Fruit fly (Drosophila melanogaster) whole organism, embryonic: ENCODE measurements around the gene Cpr76Bb.
A peak's percentile ranks its signal among the peaks of the same experiment; 100 is the strongest.

Source experiments
- Ada2b ChIP-seq: fragments of 200-800 bp; sonication (Bioruptor generic); IDR thresholded peaks from 2 replicates; pipeline ENCODE4 v1.3.6; 2022; ENCODE audit warnings: missing biosample characterization, missing genetic modification characterization
- Aef1 ChIP-seq: fragments of 200-800 bp; sonication (Bioruptor generic); IDR thresholded peaks from 3 replicates; pipeline ENCODE4 v1.3.6; 2022; ENCODE audit warnings: missing biosample characterization, missing genetic modification characterization
- BtbVII ChIP-seq: fragments of 200-800 bp; sonication (Bioruptor generic); optimal IDR thresholded peaks from 3 replicates; lab custom pipeline; 2017; ENCODE audit warnings: missing biosample characterization, mild to moderate bottlenecking, missing genetic modification characterization
- CG10147 ChIP-seq: fragments of 200-800 bp; sonication (Bioruptor generic); optimal IDR thresholded peaks from 2 replicates; lab custom pipeline; 2019; ENCODE audit warnings: missing biosample characterization, mild to moderate bottlenecking, missing genetic modification characterization, moderate library complexity
- CG12155 ChIP-seq: fragments of 200-800 bp; sonication (Bioruptor generic); optimal IDR thresholded peaks from 3 replicates; lab custom pipeline; 2016; ENCODE audit warnings: missing biosample characterization, missing genetic modification characterization
- CG13296 ChIP-seq: fragments of 200-800 bp; sonication (Bioruptor generic); optimal IDR thresholded peaks from 3 replicates; lab custom pipeline; 2018; ENCODE audit warnings: missing biosample characterization, mild to moderate bottlenecking, missing genetic modification characterization
- CG13894 ChIP-seq: fragments of 200-800 bp; sonication (Bioruptor generic); optimal IDR thresholded peaks from 3 replicates; lab custom pipeline; 2018; ENCODE audit warnings: missing biosample characterization, mild to moderate bottlenecking, missing genetic modification characterization, moderate library complexity
- CG15011 ChIP-seq: fragments of 200-800 bp; sonication (Bioruptor generic); optimal IDR thresholded peaks from 3 replicates; lab custom pipeline; 2018; ENCODE audit warnings: missing biosample characterization, mild to moderate bottlenecking, missing genetic modification characterization
- CG17186 ChIP-seq: fragments of 200-800 bp; sonication (Bioruptor generic); optimal IDR thresholded peaks from 3 replicates; lab custom pipeline; 2017; ENCODE audit warnings: missing biosample characterization, missing genetic modification reagents, missing genetic modification characterization
- CG17361 ChIP-seq: fragments of 200-800 bp; sonication (Bioruptor generic); IDR thresholded peaks from 3 replicates; pipeline ENCODE4 v1.3.6; 2022; ENCODE audit warnings: missing biosample characterization, missing genetic modification characterization
- CG17568 ChIP-seq: fragments of 200-800 bp; sonication (Bioruptor generic); optimal IDR thresholded peaks from 2 replicates; lab custom pipeline; 2018; ENCODE audit warnings: missing biosample characterization, mild to moderate bottlenecking, missing genetic modification characterization, moderate library complexity
- CG17829 ChIP-seq: fragments of 200-800 bp; optimal IDR thresholded peaks from 2 replicates; lab custom pipeline; 2019; ENCODE audit warnings: missing biosample characterization, mild to moderate bottlenecking, missing genetic modification characterization, moderate library complexity
- CG32767 ChIP-seq: fragments of 200-800 bp; sonication (Bioruptor generic); IDR thresholded peaks from 2 replicates; pipeline ENCODE4 v1.3.6; 2022; ENCODE audit warnings: missing biosample characterization, missing genetic modification characterization
- CG33557 ChIP-seq: fragments of 200-800 bp; sonication (Bioruptor generic); optimal IDR thresholded peaks from 2 replicates; lab custom pipeline; 2019; ENCODE audit warnings: missing biosample characterization, mild to moderate bottlenecking, missing genetic modification characterization, moderate library complexity
- CG4730 ChIP-seq: fragments of 200-800 bp; sonication (Bioruptor generic); IDR thresholded peaks from 2 replicates; pipeline ENCODE4 v1.3.6; 2022; ENCODE audit warnings: missing biosample characterization, missing genetic modification characterization
- CG6272 ChIP-seq: fragments of 200-800 bp; sonication (Bioruptor generic); IDR thresholded peaks from 2 replicates; pipeline ENCODE4 v1.3.6; 2022; ENCODE audit warnings: missing biosample characterization, missing genetic modification characterization
- CG6689 ChIP-seq: fragments of 200-800 bp; sonication (Bioruptor generic); IDR thresholded peaks from 2 replicates; pipeline ENCODE4 v1.3.6; 2022; ENCODE audit warnings: missing biosample characterization, missing genetic modification characterization
- CG9932 ChIP-seq: fragments of 200-800 bp; sonication (Bioruptor generic); IDR thresholded peaks from 2 replicates; pipeline ENCODE4 v1.3.6; 2022; ENCODE audit warnings: missing biosample characterization, missing genetic modification characterization
- CTCF ChIP-seq: fragments of 200-800 bp; sonication (Bioruptor generic); optimal IDR thresholded peaks from 2 replicates; lab custom pipeline; 2017; ENCODE audit warnings: missing biosample characterization, mild to moderate bottlenecking, missing genetic modification characterization, moderate library complexity
- CkIIα-i1 ChIP-seq: fragments of 200-800 bp; sonication (Bioruptor generic); IDR thresholded peaks from 2 replicates; pipeline ENCODE4 v1.3.6; 2022; ENCODE audit warnings: missing biosample characterization, missing genetic modification characterization
- CrebB ChIP-seq: fragments of 200-800 bp; sonication (Bioruptor generic); optimal IDR thresholded peaks from 3 replicates; lab custom pipeline; 2018; ENCODE audit warnings: missing biosample characterization, mild to moderate bottlenecking, missing genetic modification characterization
- D ChIP-seq, 2 experiments: fragments of 200-800 bp in 1 of 2; fragments of >200 bp in 1 of 2; sonication (Bioruptor generic) in 1 of 2; optimal IDR thresholded peaks; 2 replicates in 1 of 2; 3 replicates in 1 of 2; lab custom pipeline; 2017; ENCODE audit warnings: mild to moderate bottlenecking in 1 of 2, missing biosample characterization in 1 of 2, missing genetic modification characterization in 1 of 2, missing genetic modification reagents in 1 of 2
- Dad ChIP-seq: fragments of 200-800 bp; sonication (Bioruptor generic); optimal IDR thresholded peaks from 3 replicates; lab custom pipeline; 2016; ENCODE audit warnings: missing biosample characterization, missing genetic modification characterization
- Deaf1 ChIP-seq: fragments of 200-800 bp; optimal IDR thresholded peaks from 3 replicates; lab custom pipeline; 2019; ENCODE audit warnings: missing biosample characterization, mild to moderate bottlenecking, missing genetic modification characterization, moderate library complexity
- Eip74EF ChIP-seq, 2 experiments: fragments of 200-800 bp in 1 of 2; fragments of >200 bp in 1 of 2; sonication (Bioruptor generic) in 1 of 2; optimal IDR thresholded peaks; 2 replicates each; lab custom pipeline; 2017 to 2019; ENCODE audit warnings: missing biosample characterization in 2 of 2, missing genetic modification characterization in 2 of 2, mild to moderate bottlenecking in 1 of 2, moderate library complexity in 1 of 2
- Hand ChIP-seq: fragments of 200-800 bp; sonication (Bioruptor generic); optimal IDR thresholded peaks from 2 replicates; lab custom pipeline; 2017; ENCODE audit warnings: mild to moderate bottlenecking, missing biosample characterization, missing genetic modification reagents, missing genetic modification characterization
- Lhr ChIP-seq: fragments of 200-800 bp; sonication (Bioruptor generic); optimal IDR thresholded peaks from 3 replicates; lab custom pipeline; 2017; ENCODE audit warnings: mild to moderate bottlenecking, missing biosample characterization, missing genetic modification reagents, missing genetic modification characterization
- Lim3 ChIP-seq: fragments of 200-800 bp; sonication (Bioruptor generic); IDR thresholded peaks from 2 replicates; pipeline ENCODE4 v1.3.6; 2022; ENCODE audit warnings: missing biosample characterization, missing genetic modification characterization
- Ssrp ChIP-seq: fragments of 200-800 bp; sonication (Bioruptor generic); optimal IDR thresholded peaks from 2 replicates; lab custom pipeline; 2018; ENCODE audit warnings: missing biosample characterization, mild to moderate bottlenecking, missing genetic modification characterization, moderate library complexity
- crc ChIP-seq: fragments of 200-800 bp; sonication (Bioruptor generic); optimal IDR thresholded peaks from 2 replicates; lab custom pipeline; 2016; ENCODE audit warnings: missing biosample characterization, missing genetic modification characterization
- cwo ChIP-seq: fragments of 200-800 bp; sonication (Bioruptor generic); optimal IDR thresholded peaks from 3 replicates; lab custom pipeline; 2017; ENCODE audit warnings: missing biosample characterization, missing genetic modification characterization, mild to moderate bottlenecking, moderate library complexity, missing genetic modification reagents
- danr ChIP-seq: fragments of 200-800 bp; sonication (Bioruptor generic); IDR thresholded peaks from 2 replicates; pipeline ENCODE4 v1.3.6; 2022; ENCODE audit warnings: missing biosample characterization, missing genetic modification characterization
- dati ChIP-seq: fragments of 200-800 bp; sonication (Bioruptor generic); IDR thresholded peaks from 2 replicates; pipeline ENCODE4 v1.3.6; 2022; ENCODE audit warnings: missing biosample characterization, missing genetic modification characterization
- dpn ChIP-seq, 2 experiments: fragments of 200-800 bp; sonication (Bioruptor generic); optimal IDR thresholded peaks; 3 replicates each; lab custom pipeline; 2016; ENCODE audit warnings: missing biosample characterization in 2 of 2, missing genetic modification characterization in 2 of 2
- ems ChIP-seq: fragments of 200-800 bp; sonication (Bioruptor generic); optimal IDR thresholded peaks from 3 replicates; lab custom pipeline; 2016; ENCODE audit warnings: missing biosample characterization, missing genetic modification characterization
- gce ChIP-seq: fragments of 200-800 bp; sonication (Bioruptor generic); IDR thresholded peaks from 3 replicates; pipeline ENCODE4 v1.3.6; 2022; ENCODE audit warnings: missing biosample characterization, missing genetic modification characterization
- gsb-n ChIP-seq: fragments of 200-800 bp; sonication (Bioruptor generic); optimal IDR thresholded peaks from 3 replicates; lab custom pipeline; 2018; ENCODE audit warnings: missing biosample characterization, mild to moderate bottlenecking, missing genetic modification characterization
- h ChIP-seq: fragments of >200 bp; optimal IDR thresholded peaks from 2 replicates; lab custom pipeline; 2017
- hbn ChIP-seq: fragments of 200-800 bp; sonication (Bioruptor generic); IDR thresholded peaks from 2 replicates; pipeline ENCODE4 v1.3.6; 2022; ENCODE audit warnings: missing biosample characterization, missing genetic modification characterization; ENCODE audit not compliant: partially characterized antibody
- ind ChIP-seq: fragments of 200-800 bp; sonication (Bioruptor generic); optimal IDR thresholded peaks from 3 replicates; lab custom pipeline; 2016; ENCODE audit warnings: missing biosample characterization, missing genetic modification characterization
- kah ChIP-seq: fragments of 200-800 bp; sonication (Bioruptor generic); optimal IDR thresholded peaks from 2 replicates; lab custom pipeline; 2018; ENCODE audit warnings: missing biosample characterization, mild to moderate bottlenecking, missing genetic modification characterization
- lov ChIP-seq, 2 experiments: fragments of 200-800 bp in 1 of 2; fragments of >200 bp in 1 of 2; sonication (Bioruptor generic) in 1 of 2; IDR thresholded peaks in 1 of 2; optimal IDR thresholded peaks in 1 of 2; 2 replicates in 1 of 2; 3 replicates in 1 of 2; pipeline versions ENCODE4 v1.3.6 to Lab custom; 2017 to 2022; ENCODE audit warnings: missing biosample characterization in 1 of 2, missing genetic modification characterization in 1 of 2
- luna ChIP-seq: fragments of 200-800 bp; sonication (Bioruptor generic); optimal IDR thresholded peaks from 2 replicates; lab custom pipeline; 2016; ENCODE audit warnings: missing biosample characterization, missing genetic modification characterization
- otp ChIP-seq: fragments of 200-800 bp; sonication (Bioruptor generic); IDR thresholded peaks from 3 replicates; pipeline ENCODE4, ENCODE4 v1.3.6; 2022; ENCODE audit warnings: missing biosample characterization, missing genetic modification characterization
- pb ChIP-seq: fragments of 200-800 bp; sonication (Bioruptor generic); optimal IDR thresholded peaks from 3 replicates; lab custom pipeline; 2016; ENCODE audit warnings: missing biosample characterization, missing genetic modification characterization
- shn ChIP-seq: fragments of 200-800 bp; sonication (Bioruptor generic); optimal IDR thresholded peaks from 3 replicates; lab custom pipeline; 2016; ENCODE audit warnings: missing biosample characterization, missing genetic modification characterization
- slou ChIP-seq: fragments of 200-800 bp; sonication (Bioruptor generic); optimal IDR thresholded peaks from 3 replicates; lab custom pipeline; 2016; ENCODE audit warnings: missing biosample characterization, missing genetic modification characterization
- slp2 ChIP-seq: fragments of 200-800 bp; sonication (Bioruptor generic); optimal IDR thresholded peaks from 2 replicates; lab custom pipeline; 2016; ENCODE audit warnings: missing biosample characterization, missing genetic modification characterization
- stwl ChIP-seq: fragments of 200-800 bp; sonication (Bioruptor generic); optimal IDR thresholded peaks from 3 replicates; lab custom pipeline; 2018; ENCODE audit warnings: missing biosample characterization, mild to moderate bottlenecking, missing genetic modification characterization, moderate library complexity
- vvl ChIP-seq: fragments of 200-800 bp; sonication (Bioruptor generic); IDR thresholded peaks from 2 replicates; pipeline ENCODE4 v1.3.6; 2022; ENCODE audit warnings: missing biosample characterization, missing genetic modification characterization
- zfh2 ChIP-seq: fragments of 200-800 bp; sonication (Bioruptor generic); optimal IDR thresholded peaks from 2 replicates; lab custom pipeline; 2016; ENCODE audit warnings: missing biosample characterization, missing genetic modification characterization

Gene Cpr76Bb

DNA sequence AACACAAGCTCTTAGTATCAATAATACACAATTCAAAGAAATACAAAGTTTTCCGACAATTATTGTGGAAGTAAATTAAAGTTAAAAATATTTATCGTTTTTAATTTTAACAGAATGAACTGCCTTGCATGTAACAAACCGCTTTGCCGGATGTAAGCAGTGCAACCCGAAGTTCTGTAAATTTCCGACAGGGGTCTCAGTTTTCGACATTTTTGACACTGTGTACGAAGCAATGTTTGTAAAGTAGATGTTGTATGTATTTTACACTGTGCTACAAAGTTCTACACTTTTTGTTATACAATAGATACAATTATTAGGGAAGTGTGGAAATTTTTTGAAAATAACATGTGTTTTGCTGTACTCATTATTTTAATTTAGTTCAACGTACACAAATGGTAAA lies 2.9 kb upstream of the Cpr76Bb start (continued):
- TF ChIP-seq crc (GFP tag; lab: Kevin White, UChicago) (peak; percentile 91), Dad (GFP tag; lab: Kevin White, UChicago) (peak; percentile 92), danr (GFP tag; lab: Robert Waterston, UW) (peak; percentile 80), Aef1 (GFP tag; lab: Robert Waterston, UW) (peak; percentile 90), CG13894 (tag; lab: Kevin White, UChicago) (peak; percentile 78), Lim3 (GFP tag; lab: Robert Waterston, UW) (peak; percentile 40; the same call in 1 of the 2 replicates), Hand (no peak), CG12155 (GFP tag; lab: Kevin White, UChicago) (peak; percentile 70), dpn (GFP tag; optimal IDR thresholded peaks at IDR 0.05; lab: Kevin White, UChicago) (peak; percentile 68 to 97), Ada2b (GFP tag; lab: Robert Waterston, UW) (peak; percentile 80; the same call in 1 of the 2 replicates), cwo (GFP tag; lab: Kevin White, UChicago) (peak; percentile 48), Deaf1 (tag; lab: Kevin White, UChicago) (no peak), Ssrp (peak; percentile 71), CG17829 (tag; lab: Kevin White, UChicago) (peak; percentile 82), CG10147 (peak; percentile 81), stwl (tag; lab: Kevin White, UChicago) (peak; percentile 98), hbn (GFP tag; lab: Robert Waterston, UW) (no peak), CkIIα-i1 (GFP tag; lab: Robert Waterston, UW) (0 out of 2 replicates have a peak, but pooled peaks have one; percentile 50), D (optimal IDR thresholded peaks at IDR 0.05; lab: Kevin White, UChicago) (no peak), D (GFP tag; optimal IDR thresholded peaks at IDR 0.05; lab: Kevin White, UChicago) (peak; percentile 73), CrebB (peak; percentile 48), ind (peak; percentile 87), CG17361 (GFP tag; lab: Robert Waterston, UW) (peak; percentile 86), shn (GFP tag; lab: Kevin White, UChicago) (peak; percentile 86), CG17568 (GFP tag; lab: Kevin White, UChicago) (no peak), zfh2 (GFP tag; lab: Kevin White, UChicago) (peak; percentile 81), CG9932 (GFP tag; lab: Robert Waterston, UW) (peak; percentile 92), BtbVII (peak; percentile 74), vvl (GFP tag; lab: Robert Waterston, UW) (peak; percentile 96), dati (GFP tag; lab: Robert Waterston, UW) (peak; percentile 89), CG13296 (peak; percentile 70), otp (peak; percentile 90), CG6689 (GFP tag; lab: Robert Waterston, UW) (peak; percentile 78), CG15011 (GFP tag; lab: Kevin White, UChicago) (peak; percentile 70), Eip74EF (GFP tag; optimal IDR thresholded peaks at IDR 0.05; lab: Kevin White, UChicago) (no peak), ems (peak; percentile 89), slp2 (GFP tag; lab: Kevin White, UChicago) (peak; percentile 89), CG4730 (peak; percentile 95), CG17186 (GFP tag; lab: Kevin White, UChicago) (peak; percentile 13), h (no peak), CG6272 (GFP tag; lab: Robert Waterston, UW) (peak; percentile 86), CG32767 (GFP tag; lab: Robert Waterston, UW) (peak; percentile 65), kah (GFP tag; lab: Kevin White, UChicago) (no peak), CTCF (GFP tag; lab: Kevin White, UChicago) (peak; percentile 94), luna (peak; percentile 95), gce (GFP tag; lab: Robert Waterston, UW) (peak; percentile 93), pb (peak; percentile 95), CG33557 (peak; percentile 59), slou (peak; percentile 96), Lhr (peak; percentile 83), lov (optimal IDR thresholded peaks at IDR 0.05; lab: Kevin White, UChicago) (no peak), lov (GFP tag; IDR thresholded peaks at IDR 0.05; lab: Robert Waterston, UW) (peak; percentile 95), gsb-n (peak; percentile 78)
